Worm (Caenorhabditis elegans): ENCODE data around the gene faah-4.
A peak's percentile ranks its signal among the peaks of the same experiment; 100 is the strongest.

Gene faah-4

DNA sequence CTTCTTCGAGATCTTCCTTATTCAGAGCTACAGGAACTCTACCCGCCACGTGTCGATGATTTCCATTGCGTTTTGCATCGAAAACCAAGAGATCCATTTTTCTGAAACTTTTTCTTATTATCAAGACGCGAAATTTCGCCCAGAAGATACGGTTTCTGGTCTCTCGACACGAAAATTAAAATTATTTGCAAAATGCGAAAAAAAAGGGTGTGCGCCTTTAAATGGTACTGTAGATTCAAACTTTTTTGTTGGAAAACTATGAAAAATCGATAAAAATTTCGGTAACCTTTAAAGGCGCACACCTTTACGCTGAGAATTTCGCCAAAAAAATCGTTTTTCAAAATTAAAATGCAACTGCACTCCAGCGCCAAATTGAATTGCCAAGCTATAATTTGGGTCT is 11.5 kb downstream of the faah-4 start, which contains the start of gene tsen-2:
Gene tsen-2 (minus strand): TSS at position 101 of the 400 bp plus-strand sequence.
- TF ChIP-seq unc-130 (GFP tag; optimal IDR thresholded peaks at IDR 0.05) (no peak), ztf-28 (GFP tag; IDR thresholded peaks at IDR 0.05) (no peak), C06A6.2 (GFP tag; conservative IDR thresholded peaks at IDR 0.05) (no peak), F10E7.11 (tag; optimal IDR thresholded peaks at IDR 0.05) (no peak), pbrm-1 (GFP tag; IDR thresholded peaks at IDR 0.05) (no peak), snpc-1.1 (tag; optimal IDR thresholded peaks at IDR 0.05; ENCODE audit: insufficient read depth) (no peak), aptf-2 (GFP tag; conservative IDR thresholded peaks at IDR 0.05) (no peak), fkh-3 (tag; optimal IDR thresholded peaks at IDR 0.05) (no peak), F23B12.7 (tag; optimal IDR thresholded peaks at IDR 0.05; ENCODE audit: insufficient read depth) (no peak), let-526 (GFP tag; IDR thresholded peaks at IDR 0.05) (no peak), akir-1 (GFP tag; optimal IDR thresholded peaks at IDR 0.05) (no peak), nfya-1 (tag; optimal IDR thresholded peaks at IDR 0.05; ENCODE audit: borderline replicate concordance, insufficient read depth) (no peak)

DNA sequence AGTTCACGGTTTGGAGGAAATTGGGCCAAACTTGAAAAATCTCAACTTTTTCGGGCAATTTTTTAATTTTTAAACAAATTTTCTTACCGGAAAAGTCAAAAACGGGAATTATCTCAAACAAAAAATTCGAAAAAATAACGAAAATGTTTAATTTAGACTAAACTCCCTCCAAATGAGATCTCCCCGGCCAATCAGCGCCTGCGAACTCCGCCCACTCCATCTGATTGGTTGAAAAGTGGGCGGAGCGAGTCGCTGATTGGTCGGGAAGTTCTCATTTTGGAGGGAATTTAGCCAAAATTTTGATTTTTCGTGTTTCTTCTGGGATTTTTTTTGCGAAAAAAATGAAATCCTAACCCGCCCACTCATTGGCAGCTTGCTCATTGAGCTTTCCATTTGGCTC is 13.0 kb downstream of the faah-4 start:
- no peak for TF ChIP-seq F52B5.7 (tag; optimal IDR thresholded peaks at IDR 0.05)
- no peak for TF ChIP-seq dpff-1 (tag; optimal IDR thresholded peaks at IDR 0.05)
- TF ChIP-seq lsy-27 (tag; optimal IDR thresholded peaks at IDR 0.05; ENCODE audit: borderline replicate concordance, insufficient read depth), result no peak
- TF ChIP-seq B0035.1 (tag; optimal IDR thresholded peaks at IDR 0.05), result no peak
- no peak for TF ChIP-seq snpc-3.4 (tag; optimal IDR thresholded peaks at IDR 0.05)
- TF ChIP-seq him-1 (tag; optimal IDR thresholded peaks at IDR 0.05), result no peak
- no peak for TF ChIP-seq F57A8.1 (GFP tag; optimal IDR thresholded peaks at IDR 0.05)
- no peak for TF ChIP-seq bed-2 (GFP tag; IDR thresholded peaks at IDR 0.05)
- TF ChIP-seq ekl-4 (GFP tag; IDR thresholded peaks at IDR 0.05), result no peak
- TF ChIP-seq zim-3 (tag; optimal IDR thresholded peaks at IDR 0.05), result no peak
- TF ChIP-seq lag-1 (GFP tag; IDR thresholded peaks at IDR 0.05), result no peak
- no peak for TF ChIP-seq K12H6.12 (tag; optimal IDR thresholded peaks at IDR 0.05)
- no peak for TF ChIP-seq mxl-1 (tag; optimal IDR thresholded peaks at IDR 0.05)
- TF ChIP-seq akir-1 (GFP tag; optimal IDR thresholded peaks at IDR 0.05), result no peak

DNA sequence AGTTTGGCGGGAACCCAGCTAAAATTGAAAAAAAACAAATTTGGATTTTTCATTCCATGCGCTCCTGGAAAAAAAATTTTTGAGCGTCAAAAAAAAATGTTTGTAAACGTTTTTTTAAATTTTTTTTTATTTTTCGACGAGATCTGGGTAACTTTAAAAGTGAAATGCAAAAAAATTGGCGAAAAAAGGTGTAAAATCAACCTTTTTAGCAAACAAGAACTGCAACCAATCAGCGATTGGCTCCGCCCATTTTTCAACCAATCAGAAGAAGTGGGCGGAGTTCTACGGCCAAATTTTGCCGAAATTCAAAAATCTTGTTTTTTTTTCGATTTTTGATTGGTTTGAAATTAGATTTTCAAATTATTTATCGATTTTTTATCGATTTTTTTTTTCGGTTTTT is 14.2 kb downstream of the faah-4 start:
- TF ChIP-seq nfyb-1 (GFP tag; IDR thresholded peaks at IDR 0.05), result peak; percentile 71; the same call in 1 of the 2 replicates
- no peak for TF ChIP-seq mcd-1 (GFP tag; IDR thresholded peaks at IDR 0.05)
- no peak for TF ChIP-seq egl-44 (GFP tag; IDR thresholded peaks at IDR 0.05)

DNA sequence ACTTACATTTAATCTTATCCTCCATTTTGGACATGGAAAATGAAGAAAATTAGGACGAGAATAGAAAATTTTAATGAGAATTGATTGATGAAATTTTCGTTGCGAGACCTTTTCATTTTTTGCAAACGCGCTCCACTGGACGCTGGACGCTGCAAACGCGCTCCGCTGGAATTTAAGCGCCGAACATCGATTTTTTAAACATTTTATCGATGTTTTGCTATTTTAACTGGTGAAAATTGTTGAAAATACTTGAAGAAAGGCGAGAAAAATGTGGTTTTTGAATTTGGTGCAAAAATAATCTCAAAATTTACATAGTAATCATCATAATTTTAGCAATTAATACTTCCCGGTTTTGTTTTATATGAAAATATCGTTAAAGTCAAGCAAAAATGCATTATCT is 16.7 kb downstream of the faah-4 start, which contains the start of gene Y56A3A.41:
Gene Y56A3A.41 (minus strand): TSS at position 101 of the 400 bp plus-strand sequence.
- TF ChIP-seq snpc-4 (GFP tag; optimal IDR thresholded peaks at IDR 0.05), result no peak
- no peak for TF ChIP-seq snpc-4 (tag; optimal IDR thresholded peaks at IDR 0.05)
- TF ChIP-seq dpl-1 (GFP tag; optimal IDR thresholded peaks at IDR 0.05), result no peak
- no peak for TF ChIP-seq F23B12.7 (tag; optimal IDR thresholded peaks at IDR 0.05; ENCODE audit: insufficient read depth)
- no peak for TF ChIP-seq K11D2.4 (GFP tag; IDR thresholded peaks at IDR 0.05)
- no peak for TF ChIP-seq egl-44 (GFP tag; IDR thresholded peaks at IDR 0.05)
- no peak for TF ChIP-seq rcor-1 (GFP tag; IDR thresholded peaks at IDR 0.05)
- TF ChIP-seq nhr-27 (tag; optimal IDR thresholded peaks at IDR 0.05), result no peak
- TF ChIP-seq unc-130 (GFP tag; optimal IDR thresholded peaks at IDR 0.05), result no peak
- TF ChIP-seq cebp-2 (GFP tag; IDR thresholded peaks at IDR 0.05), result no peak
- no peak for TF ChIP-seq ekl-4 (GFP tag; IDR thresholded peaks at IDR 0.05)
- TF ChIP-seq aptf-3 (GFP tag; IDR thresholded peaks at IDR 0.05), result no peak
- no peak for TF ChIP-seq ztf-26 (tag; optimal IDR thresholded peaks at IDR 0.05)
- no peak for TF ChIP-seq B0035.1 (tag; optimal IDR thresholded peaks at IDR 0.05)
- TF ChIP-seq Y95B8A.8 (GFP tag; IDR thresholded peaks at IDR 0.05), result no peak
- TF ChIP-seq lin-35 (GFP tag; optimal IDR thresholded peaks at IDR 0.05), result no peak
- no peak for TF ChIP-seq T07F8.4 (tag; optimal IDR thresholded peaks at IDR 0.05)
- TF ChIP-seq egrh-3 (GFP tag; IDR thresholded peaks at IDR 0.05), result no peak
- no peak for TF ChIP-seq F52B5.7 (tag; optimal IDR thresholded peaks at IDR 0.05)
- no peak for TF ChIP-seq Y79H2A.3 (GFP tag; conservative IDR thresholded peaks at IDR 0.05)
- TF ChIP-seq B0019.2 (GFP tag; conservative IDR thresholded peaks at IDR 0.05), result no peak

All from whole organism, young adult.